Worm (Caenorhabditis elegans): Measurements from ENCODE around the gene Y46G5A.8.

The Y46G5A.8 gene

ce11 chrII:12756180-12756579, at the start of gene Y46G5A.8, which contains the start of gene Y46G5A.7:
Gene Y46G5A.8, plus strand, starts transcription at chrII:12756338.
Gene Y46G5A.7, minus strand, starts transcription at chrII:12756332.
- no peak for TF ChIP-seq lim-7 (GFP tag; IDR thresholded peaks at IDR 0.05)
- no peak for TF ChIP-seq arid-1 (GFP tag; conservative IDR thresholded peaks at IDR 0.05)
- no peak for TF ChIP-seq cey-2 (tag; optimal IDR thresholded peaks at IDR 0.05; ENCODE audit: borderline replicate concordance, insufficient read depth)
- no peak for TF ChIP-seq unc-39 (tag; optimal IDR thresholded peaks at IDR 0.05)

- TF ChIP-seq unc-62 (GFP tag; optimal IDR thresholded peaks at IDR 0.05 in 1 of 2) (peak in 1 of 2 experiments; percentile 5), unc-62 (tag; optimal IDR thresholded peaks at IDR 0.05) (no peak), attf-4 (tag; optimal IDR thresholded peaks at IDR 0.05) (no peak), ces-1 (GFP tag; optimal IDR thresholded peaks at IDR 0.05) (peak; percentile 33)
Measured at ce11 chrII:12711490-12711889, 44.6 kb upstream of the Y46G5A.8 start.

ce11 chrII:12715757-12716350, 40.3 kb upstream of the Y46G5A.8 start:
- no peak for TF ChIP-seq unc-130 (GFP tag; optimal IDR thresholded peaks at IDR 0.05)
- peak; percentile 85 for TF ChIP-seq set-16 (GFP tag; IDR thresholded peaks at IDR 0.05)

- TF ChIP-seq nhr-25 (tag; optimal IDR thresholded peaks at IDR 0.05; ENCODE audit: borderline replicate concordance, insufficient read depth), result no peak
- no peak for TF ChIP-seq mxl-3 (GFP tag; optimal IDR thresholded peaks at IDR 0.05)
- TF ChIP-seq vab-7 (GFP tag; IDR thresholded peaks at IDR 0.05), result no peak
- no peak for TF ChIP-seq dmd-9 (GFP tag; IDR thresholded peaks at IDR 0.05)
- no peak for TF ChIP-seq nhr-77 (tag; optimal IDR thresholded peaks at IDR 0.05)
- no peak for TF ChIP-seq dve-1 (tag; optimal IDR thresholded peaks at IDR 0.05; ENCODE audit: insufficient read depth)
- TF ChIP-seq dmd-6 (GFP tag; IDR thresholded peaks at IDR 0.05), result no peak
- no peak for TF ChIP-seq zip-11 (GFP tag; IDR thresholded peaks at IDR 0.05)
- no peak for TF ChIP-seq lin-38 (GFP tag; IDR thresholded peaks at IDR 0.05)
Measured at ce11 chrII:12722049-12722448, 34.1 kb upstream of the Y46G5A.8 start.

ce11 chrII:12722685-12723287, 33.4 kb upstream of the Y46G5A.8 start:
- no peak for TF ChIP-seq pqm-1 (tag; optimal IDR thresholded peaks at IDR 0.05)
- TF ChIP-seq hlh-30 (tag; optimal IDR thresholded peaks at IDR 0.05; ENCODE audit: insufficient read depth), result no peak
- no peak for TF ChIP-seq egl-43 (GFP tag; IDR thresholded peaks at IDR 0.05)
- TF ChIP-seq lim-7 (GFP tag; IDR thresholded peaks at IDR 0.05), result no peak
- no peak for TF ChIP-seq nhr-42 (GFP tag; IDR thresholded peaks at IDR 0.05)
- no peak for TF ChIP-seq mdt-29 (GFP tag; IDR thresholded peaks at IDR 0.05)
- no peak for TF ChIP-seq pha-4 (GFP tag; IDR thresholded peaks at IDR 0.05)
- TF ChIP-seq pha-4 (tag; optimal IDR thresholded peaks at IDR 0.05), result no peak
- no peak for TF ChIP-seq ceh-32 (tag; optimal IDR thresholded peaks at IDR 0.05; ENCODE audit: poor library complexity)

ce11 chrII:12726704-12727103, 29.4 kb upstream of the Y46G5A.8 start:
- TF ChIP-seq pha-4 (GFP tag; IDR thresholded peaks at IDR 0.05) (0 out of 2 replicates have a peak, but pooled peaks have one; percentile 9), pha-4 (tag; optimal IDR thresholded peaks at IDR 0.05) (no peak), zip-11 (GFP tag; IDR thresholded peaks at IDR 0.05) (no peak), unc-130 (GFP tag; optimal IDR thresholded peaks at IDR 0.05) (peak; percentile 29), Y48G9A.11 (GFP tag; IDR thresholded peaks at IDR 0.05) (peak; percentile 61), F26F4.8 (GFP tag; conservative IDR thresholded peaks at IDR 0.05) (no peak), F49E8.2 (tag; optimal IDR thresholded peaks at IDR 0.05; ENCODE audit: borderline replicate concordance) (peak; percentile 25), nhr-25 (tag; optimal IDR thresholded peaks at IDR 0.05; ENCODE audit: borderline replicate concordance, insufficient read depth) (no peak), F44E2.7 (GFP tag; IDR thresholded peaks at IDR 0.05) (0 out of 2 replicates have a peak, but pooled peaks have one; percentile 67), lin-38 (GFP tag; IDR thresholded peaks at IDR 0.05) (peak; percentile 62)

Data from whole organism, L4 larva.